Fruit fly (Drosophila melanogaster) whole organism, wandering third instar larva: ENCODE measurements around the gene SkpD.

Source experiments
- Mio ChIP-seq: sonication (Bioruptor generic); optimal IDR thresholded peaks from 2 replicates; lab custom pipeline; 2016; ENCODE audit warnings: missing biosample characterization, missing genetic modification characterization
- dl ChIP-seq, 2 experiments: fragments of 175-275, 200-275 bp in 1 of 2; fragments of 200-275 bp in 1 of 2; sonication (Bioruptor generic); optimal IDR thresholded peaks; lab custom pipeline; 2018; ENCODE audit warnings: mild to moderate bottlenecking in 2 of 2, missing biosample characterization in 2 of 2, missing genetic modification characterization in 2 of 2, moderate library complexity in 2 of 2; ENCODE audit not compliant: partially characterized antibody in 2 of 2, insufficient read depth in 1 of 2
- dsf ChIP-seq: sonication (Bioruptor generic); optimal IDR thresholded peaks from 2 replicates; lab custom pipeline; 2016; ENCODE audit warnings: missing biosample characterization, missing genetic modification characterization, borderline replicate concordance
- ey ChIP-seq: fragments of 200-800 bp; sonication (Bioruptor generic); optimal IDR thresholded peaks from 2 replicates; lab custom pipeline; 2016; ENCODE audit warnings: missing biosample characterization, missing genetic modification characterization
- pan ChIP-seq: fragments of >200 bp; optimal IDR thresholded peaks from 2 replicates; lab custom pipeline; 2017
- usp ChIP-seq: fragments of >200 bp; optimal IDR thresholded peaks from 2 replicates; lab custom pipeline; 2017; ENCODE audit warnings: missing biosample characterization, missing genetic modification characterization

dm6 chrX:19792572-19792971 lies 20.0 kb upstream of the SkpD start:
- no peak for TF ChIP-seq pan (lab: Kevin White, UChicago)
- TF ChIP-seq usp (GFP tag; lab: Kevin White, UChicago): no peak
- no peak for TF ChIP-seq dl (GFP tag; optimal IDR thresholded peaks at IDR 0.05; lab: Kevin White, UChicago; ENCODE audit: insufficient read depth in 1 of 2, partially characterized antibody in 2 of 2)
- no peak for TF ChIP-seq dsf
- no peak for TF ChIP-seq Mio (GFP tag; lab: Kevin White, UChicago)
- no peak for TF ChIP-seq ey (GFP tag; lab: Kevin White, UChicago)
